Worm (Caenorhabditis elegans): ENCODE results near the gene Y39E4B.6.

DNA sequence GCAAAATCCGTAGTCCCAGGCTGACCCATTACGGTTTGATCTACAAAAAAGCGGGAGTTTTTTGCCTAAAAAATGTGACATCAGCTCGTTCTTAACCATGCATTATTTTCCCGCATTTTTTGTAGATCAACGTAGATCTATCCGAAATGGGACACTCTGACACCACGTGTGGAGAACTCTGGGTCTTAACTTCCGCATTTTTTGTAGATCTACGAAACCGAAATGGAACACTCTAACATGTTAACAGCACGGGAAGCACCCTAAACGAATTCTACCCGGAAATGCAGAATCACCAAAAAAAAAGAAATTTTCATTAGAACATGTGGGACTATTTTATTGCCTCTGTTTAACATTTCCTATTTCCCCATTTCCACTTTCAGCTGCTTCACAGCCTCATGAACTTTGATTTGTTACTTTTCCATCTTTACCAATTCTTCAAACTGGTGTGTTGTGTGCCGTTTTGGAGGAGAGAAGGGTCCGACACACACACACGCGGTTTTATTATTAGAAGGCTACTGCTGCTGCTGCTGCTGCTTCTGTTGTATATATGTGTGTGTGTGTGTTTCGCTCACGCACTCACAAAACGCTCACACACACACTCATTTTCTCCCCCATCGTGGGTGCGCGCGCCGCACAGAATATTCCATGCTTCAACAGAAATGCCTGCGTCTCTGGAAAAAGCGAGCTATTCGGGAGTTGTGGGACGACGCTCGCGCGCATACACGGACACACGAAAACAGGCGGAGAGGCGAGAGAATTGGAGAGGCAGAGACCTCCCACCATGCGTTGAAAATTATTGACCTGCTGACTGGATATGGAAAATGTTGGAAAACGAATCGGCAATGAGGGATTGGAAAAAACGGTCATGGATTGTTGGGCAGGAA is 2.4 kb upstream of the Y39E4B.6 start:
- TF ChIP-seq tbx-11 (GFP tag; IDR thresholded peaks at IDR 0.05) (no peak), B0310.2 (tag; optimal IDR thresholded peaks at IDR 0.05) (no peak), ama-1 (optimal IDR thresholded peaks at IDR 0.05) (no peak), flt-1 (GFP tag; IDR thresholded peaks at IDR 0.05) (peak; percentile 44), tra-4 (tag; optimal IDR thresholded peaks at IDR 0.05) (no peak), ets-7 (tag; optimal IDR thresholded peaks at IDR 0.05) (peak; percentile 21)
